Worm (Caenorhabditis elegans) whole organism, L2 larva: ENCODE measurements around the gene M04B2.7.

Experiments used
- C34F6.9 ChIP-seq: fragments of 150-350 bp; optimal IDR thresholded peaks from 2 replicates; lab custom pipeline; 2014; ENCODE audit warnings: missing biosample characterization, missing genetic modification characterization
- F13H6.1 ChIP-seq: sonication (generic microtip); optimal IDR thresholded peaks from 2 replicates; lab custom pipeline; 2016; ENCODE audit warnings: missing genetic modification characterization, missing compliant biosample characterization
- R02D3.7 ChIP-seq: fragments of 150-350 bp; optimal IDR thresholded peaks from 2 replicates; lab custom pipeline; 2014; ENCODE audit warnings: missing biosample characterization, missing genetic modification characterization
- Y55F3AM.14 ChIP-seq: fragments of 200-800 bp; sonication (Bioruptor generic); optimal IDR thresholded peaks from 2 replicates; lab custom pipeline; 2018; ENCODE audit warnings: mild to moderate bottlenecking, missing genetic modification characterization, missing compliant biosample characterization
- ZK546.5 ChIP-seq: sonication (generic microtip); optimal IDR thresholded peaks from 2 replicates; lab custom pipeline; 2017; ENCODE audit warnings: missing biosample characterization, missing genetic modification characterization
- alr-1 ChIP-seq: fragments of 150-350 bp; optimal IDR thresholded peaks from 2 replicates; lab custom pipeline; 2014; ENCODE audit warnings: missing biosample characterization, missing genetic modification characterization
- aly-2 ChIP-seq: fragments of 150-350 bp; optimal IDR thresholded peaks from 2 replicates; lab custom pipeline; 2014; ENCODE audit warnings: missing biosample characterization, missing genetic modification characterization
- ama-1 ChIP-seq: fragments of 150-350 bp; optimal IDR thresholded peaks from 2 replicates; lab custom pipeline; 2018; ENCODE audit warnings: inconsistent platforms
- blmp-1 ChIP-seq: sonication (generic microtip); optimal IDR thresholded peaks from 2 replicates; lab custom pipeline; 2017; ENCODE audit warnings: missing genetic modification characterization, mild to moderate bottlenecking, missing compliant biosample characterization, antibody characterized with exemption, moderate library complexity; ENCODE audit not compliant: insufficient read depth
- ceh-16 ChIP-seq: fragments of 150-350 bp; optimal IDR thresholded peaks from 2 replicates; lab custom pipeline; 2014; ENCODE audit warnings: missing biosample characterization, missing genetic modification characterization
- ceh-82 ChIP-seq: fragments of 150-350 bp; optimal IDR thresholded peaks from 2 replicates; lab custom pipeline; 2014; ENCODE audit warnings: missing biosample characterization, missing genetic modification characterization
- crh-2 ChIP-seq: sonication (generic microtip); optimal IDR thresholded peaks from 2 replicates; lab custom pipeline; 2017; ENCODE audit warnings: missing biosample characterization, missing genetic modification characterization
- dmd-4 ChIP-seq: sonication (generic microtip); optimal IDR thresholded peaks from 2 replicates; lab custom pipeline; 2017; ENCODE audit warnings: missing biosample characterization, missing genetic modification characterization
- egl-27 ChIP-seq: sonication (generic microtip); optimal IDR thresholded peaks from 3 replicates; lab custom pipeline; 2017; ENCODE audit warnings: missing biosample characterization, missing genetic modification reagents, missing genetic modification characterization
- elt-1 ChIP-seq: fragments of 150-350 bp; optimal IDR thresholded peaks from 2 replicates; lab custom pipeline; 2014; ENCODE audit warnings: missing biosample characterization, missing genetic modification characterization
- elt-3 ChIP-seq: sonication (generic microtip); optimal IDR thresholded peaks from 2 replicates; lab custom pipeline; 2017; ENCODE audit warnings: missing biosample characterization, missing genetic modification characterization
- fos-1 ChIP-seq: fragments of 150-350 bp; optimal IDR thresholded peaks from 2 replicates; lab custom pipeline; 2014; ENCODE audit warnings: missing biosample characterization, missing genetic modification characterization
- gmeb-1 ChIP-seq: fragments of 150-350 bp; optimal IDR thresholded peaks from 2 replicates; lab custom pipeline; 2014; ENCODE audit warnings: missing biosample characterization, missing genetic modification characterization
- lin-11 ChIP-seq: fragments of 150-350 bp; sonication (generic microtip); optimal IDR thresholded peaks from 2 replicates; lab custom pipeline; 2014; ENCODE audit warnings: missing biosample characterization, missing genetic modification characterization, inconsistent platforms, mixed read lengths
- lin-13 ChIP-seq: fragments of 150-350 bp; optimal IDR thresholded peaks from 2 replicates; lab custom pipeline; 2014; ENCODE audit warnings: missing biosample characterization, missing genetic modification reagents, missing genetic modification characterization
- lin-39 ChIP-seq: fragments of 150-350 bp; optimal IDR thresholded peaks from 2 replicates; lab custom pipeline; 2014; ENCODE audit warnings: missing biosample characterization, missing genetic modification reagents, missing genetic modification characterization
- lsy-2 ChIP-seq, 2 experiments: fragments of 150-350 bp in 1 of 2; sonication (generic microtip) in 1 of 2; optimal IDR thresholded peaks; 2 replicates each; lab custom pipeline; 2014 to 2017; ENCODE audit warnings: missing biosample characterization in 2 of 2, missing genetic modification characterization in 2 of 2
- mab-5 ChIP-seq: fragments of 150-350 bp; optimal IDR thresholded peaks from 2 replicates; lab custom pipeline; 2014; ENCODE audit warnings: missing biosample characterization, missing genetic modification characterization
- mbf-1 ChIP-seq: sonication (generic microtip); optimal IDR thresholded peaks from 2 replicates; lab custom pipeline; 2017; ENCODE audit warnings: missing biosample characterization, missing genetic modification characterization
- mdl-1 ChIP-seq, 2 experiments: fragments of 150-350 bp in 1 of 2; sonication (generic microtip) in 1 of 2; optimal IDR thresholded peaks; 2 replicates each; lab custom pipeline; 2017; ENCODE audit warnings: missing biosample characterization in 2 of 2, missing genetic modification characterization in 2 of 2
- nhr-10 ChIP-seq: sonication (generic microtip); optimal IDR thresholded peaks from 2 replicates; lab custom pipeline; 2017; ENCODE audit warnings: missing biosample characterization, missing genetic modification characterization
- nhr-11 ChIP-seq: fragments of 150-350 bp; optimal IDR thresholded peaks from 2 replicates; lab custom pipeline; 2014; ENCODE audit warnings: missing biosample characterization, missing genetic modification characterization
- nhr-12 ChIP-seq: fragments of 150-350 bp; optimal IDR thresholded peaks from 2 replicates; lab custom pipeline; 2014; ENCODE audit warnings: missing biosample characterization, missing genetic modification characterization
- nhr-129 ChIP-seq: fragments of 150-350 bp; optimal IDR thresholded peaks from 2 replicates; lab custom pipeline; 2014; ENCODE audit warnings: missing biosample characterization, missing genetic modification characterization
- nhr-21 ChIP-seq: fragments of 150-350 bp; optimal IDR thresholded peaks from 2 replicates; lab custom pipeline; 2014; ENCODE audit warnings: missing biosample characterization, missing genetic modification characterization
- nhr-23 ChIP-seq: fragments of 150-350 bp; optimal IDR thresholded peaks from 2 replicates; lab custom pipeline; 2014; ENCODE audit warnings: missing biosample characterization, missing genetic modification reagents, missing genetic modification characterization
- nhr-237 ChIP-seq: fragments of 150-350 bp; optimal IDR thresholded peaks from 2 replicates; lab custom pipeline; 2014; ENCODE audit warnings: missing biosample characterization, missing genetic modification characterization
- nhr-25 ChIP-seq: fragments of 150-350 bp; sonication (generic microtip); optimal IDR thresholded peaks from 3 replicates; lab custom pipeline; 2014; ENCODE audit warnings: missing biosample characterization, missing genetic modification characterization
- nhr-6 ChIP-seq: fragments of 150-350 bp; optimal IDR thresholded peaks from 2 replicates; lab custom pipeline; 2014; ENCODE audit warnings: missing biosample characterization, missing genetic modification characterization
- nhr-77 ChIP-seq: fragments of 150-350 bp; optimal IDR thresholded peaks from 2 replicates; lab custom pipeline; 2014; ENCODE audit warnings: missing biosample characterization, missing genetic modification characterization
- peb-1 ChIP-seq: fragments of 150-350 bp; optimal IDR thresholded peaks from 2 replicates; lab custom pipeline; 2014; ENCODE audit warnings: missing biosample characterization, missing genetic modification characterization
- sem-4 ChIP-seq: fragments of 150-350 bp; optimal IDR thresholded peaks from 2 replicates; lab custom pipeline; 2014; ENCODE audit warnings: missing biosample characterization, missing genetic modification reagents, missing genetic modification characterization
- skn-1 ChIP-seq: sonication (generic microtip); optimal IDR thresholded peaks from 2 replicates; lab custom pipeline; 2017; ENCODE audit warnings: missing biosample characterization, missing genetic modification characterization
- sma-3 ChIP-seq: sonication (generic microtip); optimal IDR thresholded peaks from 2 replicates; lab custom pipeline; 2016; ENCODE audit warnings: missing genetic modification reagents, missing genetic modification characterization, missing compliant biosample characterization
- sma-9 ChIP-seq, 2 experiments: fragments of 150-350 bp in 1 of 2; sonication (generic microtip) in 1 of 2; optimal IDR thresholded peaks; 2 replicates each; lab custom pipeline; 2014 to 2016; ENCODE audit warnings: missing genetic modification characterization in 2 of 2, mild to moderate bottlenecking in 1 of 2, missing biosample characterization in 1 of 2, missing compliant biosample characterization in 1 of 2, missing genetic modification reagents in 1 of 2, moderate library complexity in 1 of 2
- snpc-4 ChIP-seq: fragments of 150-350 bp; optimal IDR thresholded peaks from 2 replicates; lab custom pipeline; 2014; ENCODE audit warnings: missing biosample characterization, missing genetic modification characterization
- unc-39 ChIP-seq: fragments of 150-350 bp; optimal IDR thresholded peaks from 2 replicates; lab custom pipeline; 2014; ENCODE audit warnings: missing biosample characterization, missing genetic modification characterization
- unc-55 ChIP-seq: fragments of 150-350 bp; sonication (generic microtip); optimal IDR thresholded peaks from 3 replicates; lab custom pipeline; 2014; ENCODE audit warnings: missing biosample characterization, missing genetic modification reagents, missing genetic modification characterization
- unc-62 ChIP-seq: fragments of 150-350 bp; optimal IDR thresholded peaks from 2 replicates; lab custom pipeline; 2014; ENCODE audit warnings: missing biosample characterization, missing genetic modification reagents, missing genetic modification characterization
- zag-1 ChIP-seq: fragments of 150-350 bp; optimal IDR thresholded peaks from 2 replicates; lab custom pipeline; 2014; ENCODE audit warnings: missing biosample characterization, missing genetic modification characterization
- ztf-1 ChIP-seq: fragments of 200-800 bp; sonication (Bioruptor generic); conservative IDR thresholded peaks from 2 replicates; pipeline ENCODE4 v1.3.6; 2022; ENCODE audit warnings: missing genetic modification characterization, missing compliant biosample characterization
- ztf-11 ChIP-seq: sonication (generic microtip); optimal IDR thresholded peaks from 2 replicates; lab custom pipeline; 2017; ENCODE audit warnings: missing biosample characterization, missing genetic modification characterization
- ztf-4 ChIP-seq: fragments of 150-350 bp; optimal IDR thresholded peaks from 2 replicates; lab custom pipeline; 2014; ENCODE audit warnings: missing biosample characterization, missing genetic modification characterization

Gene M04B2.7

DNA sequence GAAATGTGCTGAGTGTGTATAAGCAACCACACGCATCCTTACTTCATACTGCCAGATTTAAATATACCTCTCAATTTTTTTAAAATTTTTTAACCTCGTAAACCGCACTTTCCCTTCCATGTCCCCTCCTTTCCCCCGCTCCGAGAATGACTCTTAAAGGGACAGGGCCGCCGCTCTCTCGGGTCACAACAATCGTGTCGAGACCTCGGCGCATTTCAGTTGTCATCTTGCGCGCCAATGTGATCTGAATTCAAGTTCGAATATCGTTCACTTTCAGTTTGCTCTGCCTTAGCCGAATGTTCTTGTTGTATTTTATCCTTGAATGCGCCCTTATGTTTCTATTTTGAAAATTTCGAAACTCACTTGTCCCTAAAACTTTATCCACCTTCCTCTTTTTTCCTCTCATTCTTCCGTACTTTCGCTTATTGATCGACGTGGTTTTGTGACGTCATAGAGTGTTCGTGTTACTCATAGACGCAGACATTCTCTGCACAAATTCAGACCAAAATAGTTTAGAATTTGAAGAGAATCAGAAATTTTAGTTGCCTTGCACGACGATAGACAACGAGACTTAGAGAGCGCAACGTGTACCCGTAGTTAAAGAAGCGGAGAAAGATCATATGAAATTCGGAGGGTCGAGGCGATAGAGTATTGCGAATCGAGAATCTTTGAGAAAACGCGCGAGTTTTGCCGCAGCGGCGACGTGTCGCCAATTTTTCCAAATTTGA is 26.2 kb downstream of the M04B2.7 start:
- TF ChIP-seq sma-9 (GFP tag; optimal IDR thresholded peaks at IDR 0.05; lab: Kevin White, UChicago) (peak; percentile 83), sma-9 (tag; optimal IDR thresholded peaks at IDR 0.05; lab: Kevin White, UChicago) (no peak), nhr-77 (tag; lab: Kevin White, UChicago) (peak; percentile 41), nhr-11 (tag; lab: Kevin White, UChicago) (no peak), peb-1 (tag; lab: Kevin White, UChicago) (no peak), nhr-12 (no peak), unc-39 (no peak), lin-11 (tag; lab: Kevin White, UChicago) (no peak), F13H6.1 (tag; lab: Kevin White, UChicago) (peak; percentile 81), snpc-4 (no peak), unc-55 (peak; percentile 82), lin-39 (tag; lab: Kevin White, UChicago) (no peak), C34F6.9 (tag; lab: Kevin White, UChicago) (peak; percentile 88), ama-1 (lab: Kevin White, UChicago) (peak; percentile 83), ZK546.5 (tag; lab: Kevin White, UChicago) (no peak), skn-1 (tag; lab: Kevin White, UChicago) (no peak), ceh-16 (no peak), dmd-4 (tag; lab: Kevin White, UChicago) (no peak), nhr-10 (tag; lab: Kevin White, UChicago) (no peak), elt-3 (no peak), R02D3.7 (tag; lab: Kevin White, UChicago) (no peak), nhr-21 (peak; percentile 65), Y55F3AM.14 (GFP tag; lab: Kevin White, UChicago) (no peak), fos-1 (tag; lab: Kevin White, UChicago) (peak; percentile 63), ztf-1 (GFP tag; lab: Robert Waterston, UW) (no peak), nhr-23 (tag; lab: Kevin White, UChicago) (no peak), lin-13 (peak; percentile 46), sem-4 (tag; lab: Kevin White, UChicago) (peak; percentile 78), mab-5 (tag; lab: Kevin White, UChicago) (peak; percentile 2), blmp-1 (peak; percentile 81), zag-1 (tag; lab: Kevin White, UChicago) (peak; percentile 21), egl-27 (tag; lab: Kevin White, UChicago) (peak; percentile 65), mdl-1 (tag; optimal IDR thresholded peaks at IDR 0.05; lab: Kevin White, UChicago) (peak in 1 of 2 experiments; percentile 10), nhr-237 (tag; lab: Kevin White, UChicago) (no peak), sma-3 (peak; percentile 56), ztf-4 (tag; lab: Kevin White, UChicago) (peak; percentile 78), aly-2 (no peak), ztf-11 (tag; lab: Kevin White, UChicago) (no peak), nhr-6 (tag; lab: Kevin White, UChicago) (peak; percentile 60), alr-1 (no peak), unc-62 (no peak), mbf-1 (no peak), elt-1 (no peak), crh-2 (peak; percentile 97), ceh-82 (peak; percentile 21), gmeb-1 (peak; percentile 65), nhr-129 (tag; lab: Kevin White, UChicago) (peak; percentile 76), lsy-2 (tag; optimal IDR thresholded peaks at IDR 0.05; lab: Kevin White, UChicago) (peak; percentile 47 to 84), nhr-25 (tag; lab: Kevin White, UChicago) (peak; percentile 68)
